Fruit fly (Drosophila melanogaster): Measurements from ENCODE around the gene Past1.

Gene Past1

dm6 chr3R:12722392-12722914, 25.3 kb downstream of the Past1 start, which contains the start of gene Men (continued):
- TF ChIP-seq insv (GFP tag; optimal IDR thresholded peaks at IDR 0.05) (peak in 1 of 2 experiments; percentile 2), CG7556 (GFP tag; optimal IDR thresholded peaks at IDR 0.05) (peak; percentile 78), CG15073 (GFP tag; optimal IDR thresholded peaks at IDR 0.05) (no peak), lab (GFP tag; optimal IDR thresholded peaks at IDR 0.05) (peak; percentile 75), CG17568 (GFP tag; optimal IDR thresholded peaks at IDR 0.05) (no peak), Xbp1 (GFP tag; optimal IDR thresholded peaks at IDR 0.05) (peak; percentile 30), CG13894 (tag; optimal IDR thresholded peaks at IDR 0.05) (peak; percentile 27), chif (GFP tag; optimal IDR thresholded peaks at IDR 0.05) (no peak), CG3163 (GFP tag; optimal IDR thresholded peaks at IDR 0.05) (no peak), CG1832 (GFP tag; optimal IDR thresholded peaks at IDR 0.05) (peak; percentile 56), hb (GFP tag; IDR thresholded peaks at IDR 0.05; ENCODE audit: partially characterized antibody) (no peak), CG6791 (GFP tag; IDR thresholded peaks at IDR 0.05; ENCODE audit: partially characterized antibody) (no peak), CG11085 (GFP tag; IDR thresholded peaks at IDR 0.05) (no peak), bbx (GFP tag; IDR thresholded peaks at IDR 0.05; ENCODE audit: partially characterized antibody) (no peak), Deaf1 (tag; optimal IDR thresholded peaks at IDR 0.05) (peak; percentile 43), MBD-R2 (GFP tag; IDR thresholded peaks at IDR 0.05) (no peak), vnd (GFP tag; IDR thresholded peaks at IDR 0.05; ENCODE audit: partially characterized antibody) (no peak), pzg (GFP tag; optimal IDR thresholded peaks at IDR 0.05) (no peak), NC2β (GFP tag; optimal IDR thresholded peaks at IDR 0.05) (no peak), Fer1 (GFP tag; optimal IDR thresholded peaks at IDR 0.05) (peak; percentile 76), CG11456 (GFP tag; IDR thresholded peaks at IDR 0.05) (0 out of 3 replicates have a peak, but pooled peaks have one; percentile 20), Sox100B (GFP tag; optimal IDR thresholded peaks at IDR 0.05) (peak; percentile 77), usp (GFP tag; optimal IDR thresholded peaks at IDR 0.05) (no peak), CG9609 (GFP tag; optimal IDR thresholded peaks at IDR 0.05) (no peak), CG4820 (GFP tag; optimal IDR thresholded peaks at IDR 0.05) (peak; percentile 40), CG15514 (GFP tag; optimal IDR thresholded peaks at IDR 0.05) (peak; percentile 1), CG10209 (GFP tag; optimal IDR thresholded peaks at IDR 0.05) (peak; percentile 43), scrt (GFP tag; optimal IDR thresholded peaks at IDR 0.05) (peak; percentile 5), Myb (GFP tag; optimal IDR thresholded peaks at IDR 0.05) (no peak), CkIIα-i1 (GFP tag; IDR thresholded peaks at IDR 0.05) (no peak), CG11560 (tag; IDR thresholded peaks at IDR 0.05) (no peak), dimm (GFP tag; IDR thresholded peaks at IDR 0.05) (no peak), CG12659 (GFP tag; optimal IDR thresholded peaks at IDR 0.05) (peak; percentile 70), slp2 (GFP tag; optimal IDR thresholded peaks at IDR 0.05) (no peak), Hsf (GFP tag; optimal IDR thresholded peaks at IDR 0.05) (no peak), CG13287 (GFP tag; IDR thresholded peaks at IDR 0.05; ENCODE audit: partially characterized antibody) (no peak), tx (GFP tag; optimal IDR thresholded peaks at IDR 0.05) (no peak), CG15601 (tag; optimal IDR thresholded peaks at IDR 0.05) (peak; percentile 37), p53 (GFP tag; optimal IDR thresholded peaks at IDR 0.05) (no peak), sens (GFP tag) (peak; percentile 82), pnt (GFP tag; optimal IDR thresholded peaks at IDR 0.05) (no peak), sima (GFP tag; optimal IDR thresholded peaks at IDR 0.05) (no peak), ara (GFP tag; IDR thresholded peaks at IDR 0.05) (0 out of 2 replicates have a peak, but pooled peaks have one; percentile 9), CG18476 (GFP tag; optimal IDR thresholded peaks at IDR 0.05) (peak; percentile 48), CG11723 (GFP tag; optimal IDR thresholded peaks at IDR 0.05) (no peak), Dll (GFP tag; IDR thresholded peaks at IDR 0.05; ENCODE audit: partially characterized antibody) (no peak), zen (tag; optimal IDR thresholded peaks at IDR 0.05) (no peak), fru (optimal IDR thresholded peaks at IDR 0.05) (no peak), Drgx (GFP tag; IDR thresholded peaks at IDR 0.05) (peak; percentile 65; the same call in 1 of the 2 replicates), Camta (GFP tag; optimal IDR thresholded peaks at IDR 0.05) (no peak), CG1024 (GFP tag; IDR thresholded peaks at IDR 0.05) (no peak)

Data from whole organism, embryonic.